Worm (Caenorhabditis elegans) whole organism, L4/young adult: ENCODE results near the gene sfxn-1.5.

Experiments
- W03F9.2 ChIP-seq: fragments of 150-350 bp; optimal IDR thresholded peaks from 2 replicates; lab custom pipeline; 2014; ENCODE audit warnings: missing biosample characterization, missing genetic modification characterization
- dao-5 ChIP-seq: sonication (generic microtip); optimal IDR thresholded peaks from 2 replicates; lab custom pipeline; 2016; ENCODE audit warnings: missing genotype, missing genetic modification characterization, moderate library complexity, missing compliant biosample characterization
- him-1 ChIP-seq: sonication (generic microtip); optimal IDR thresholded peaks from 2 replicates; lab custom pipeline; 2016; ENCODE audit warnings: missing genotype, missing genetic modification reagents, missing genetic modification characterization, missing compliant biosample characterization

Gene sfxn-1.5

ce11 chrX:11666545-11667177, 5.2 kb upstream of the sfxn-1.5 start, which contains the start of gene noca-2:
Gene noca-2, plus strand, starts transcription at chrX:11667127.
- TF ChIP-seq W03F9.2 (tag; lab: Kevin White, UChicago) (no peak), him-1 (tag; lab: Kevin White, UChicago) (no peak), dao-5 (tag; lab: Kevin White, UChicago) (no peak)

DNA sequence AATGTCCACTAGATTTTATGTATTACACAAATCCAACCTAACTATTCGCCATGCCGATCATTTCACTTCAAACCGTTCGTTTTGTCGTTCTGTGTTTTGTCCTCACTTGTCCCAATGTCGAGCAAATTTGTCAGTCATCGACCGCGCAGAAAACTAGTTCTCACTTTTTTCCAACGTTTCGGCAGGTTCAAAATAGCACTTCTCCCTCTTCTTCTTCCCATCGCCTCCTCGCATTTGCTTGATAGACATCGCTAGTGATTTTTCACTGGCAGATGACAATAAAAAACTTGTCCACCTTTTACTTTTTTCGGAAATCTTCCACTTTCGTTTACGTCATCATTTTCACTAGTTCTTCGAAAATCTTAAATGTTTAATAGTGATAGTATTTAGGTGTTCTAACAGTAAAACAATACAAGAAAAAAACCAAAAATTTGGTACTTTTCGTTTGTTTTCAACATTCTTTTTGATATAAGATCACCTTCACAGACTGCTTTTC, 4.1 kb upstream of the sfxn-1.5 start:
- TF ChIP-seq him-1 (tag; lab: Kevin White, UChicago) (no peak), W03F9.2 (tag; lab: Kevin White, UChicago) (no peak)

ce11 chrX:11664184-11664583, 2.7 kb upstream of the sfxn-1.5 start:
- TF ChIP-seq W03F9.2 (tag; lab: Kevin White, UChicago) (no peak), dao-5 (tag; lab: Kevin White, UChicago) (no peak), him-1 (tag; lab: Kevin White, UChicago) (no peak)

DNA sequence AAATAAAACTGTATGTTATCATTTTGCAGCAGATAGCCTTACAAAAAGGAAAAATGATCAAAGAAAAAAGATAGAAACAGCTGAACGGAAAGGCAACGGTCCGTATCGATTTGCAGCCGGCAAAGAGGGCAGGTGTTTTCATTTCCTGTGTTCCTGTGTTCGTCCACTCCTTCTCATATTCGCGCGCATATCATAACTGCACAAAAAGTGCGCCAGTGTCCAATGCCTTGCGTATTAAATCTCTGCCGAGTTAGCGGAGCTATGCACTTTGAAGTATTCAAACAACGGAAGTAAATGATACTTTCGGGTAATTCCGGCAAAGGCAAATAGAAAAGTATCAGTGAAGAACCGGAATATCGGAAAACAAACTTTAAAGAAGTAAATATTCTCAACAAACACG, 1.1 kb upstream of the sfxn-1.5 start:
- TF ChIP-seq dao-5 (tag; lab: Kevin White, UChicago) (no peak), W03F9.2 (tag; lab: Kevin White, UChicago) (no peak), him-1 (tag; lab: Kevin White, UChicago) (no peak)

DNA sequence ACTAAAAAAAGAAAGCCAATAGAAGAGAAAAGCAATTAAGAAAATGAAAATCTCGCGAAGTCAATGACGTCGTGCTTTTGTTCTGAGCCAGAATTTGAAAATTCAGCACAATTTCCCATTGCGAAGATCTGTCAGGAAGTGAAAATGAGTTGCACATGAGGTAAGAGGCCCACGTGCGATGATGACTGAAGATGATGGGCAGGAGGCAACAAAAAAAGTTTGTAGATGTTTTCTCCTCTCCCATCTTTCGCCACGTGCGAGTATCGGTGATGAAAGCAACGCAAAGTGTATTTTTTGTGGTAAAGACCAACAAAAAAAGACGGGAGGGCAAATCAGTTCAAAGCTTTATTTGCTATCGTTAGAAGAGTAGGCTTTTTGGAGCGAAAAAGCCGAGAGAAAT, 609 bp upstream of the sfxn-1.5 start:
- no peak for TF ChIP-seq W03F9.2 (tag; lab: Kevin White, UChicago)
- TF ChIP-seq dao-5 (tag; lab: Kevin White, UChicago), result no peak
- TF ChIP-seq him-1 (tag; lab: Kevin White, UChicago), result no peak

ce11 chrX:11658331-11658730, 3.1 kb downstream of the sfxn-1.5 start, which contains the start of gene T04F8.3:
Gene T04F8.3, plus strand, starts transcription at chrX:11658631.
- no peak for TF ChIP-seq dao-5 (tag; lab: Kevin White, UChicago)
- no peak for TF ChIP-seq him-1 (tag; lab: Kevin White, UChicago)
- no peak for TF ChIP-seq W03F9.2 (tag; lab: Kevin White, UChicago)

DNA sequence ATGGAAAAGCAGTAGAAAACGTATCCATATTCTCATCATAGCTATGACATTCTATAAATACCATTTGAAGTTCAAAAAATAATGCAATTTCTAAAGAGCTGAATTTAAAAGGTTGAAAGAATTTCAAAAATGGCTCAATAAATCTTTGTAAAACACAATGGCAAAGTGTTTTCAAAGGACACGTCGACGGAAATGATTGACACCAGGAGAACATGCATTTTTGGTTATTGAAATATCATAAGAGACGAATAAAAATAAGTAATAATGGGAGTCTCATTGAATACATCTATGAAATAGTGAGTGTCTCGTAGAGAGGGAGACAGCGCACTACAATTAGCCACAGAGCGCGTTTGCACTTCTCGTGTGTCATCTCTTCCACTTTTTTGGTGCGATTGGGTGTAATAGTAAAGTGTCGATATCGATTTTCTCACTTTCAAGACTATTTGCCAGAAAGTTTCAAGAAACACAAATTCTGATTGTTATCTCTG, 4.9 kb downstream of the sfxn-1.5 start, which contains the start of gene T04F8.2:
Gene T04F8.2, minus strand, starts transcription at position 51 of the 488 bp plus-strand sequence.
- TF ChIP-seq him-1 (tag; lab: Kevin White, UChicago), result no peak
- peak; percentile 65 for TF ChIP-seq W03F9.2 (tag; lab: Kevin White, UChicago)
- no peak for TF ChIP-seq dao-5 (tag; lab: Kevin White, UChicago)

DNA sequence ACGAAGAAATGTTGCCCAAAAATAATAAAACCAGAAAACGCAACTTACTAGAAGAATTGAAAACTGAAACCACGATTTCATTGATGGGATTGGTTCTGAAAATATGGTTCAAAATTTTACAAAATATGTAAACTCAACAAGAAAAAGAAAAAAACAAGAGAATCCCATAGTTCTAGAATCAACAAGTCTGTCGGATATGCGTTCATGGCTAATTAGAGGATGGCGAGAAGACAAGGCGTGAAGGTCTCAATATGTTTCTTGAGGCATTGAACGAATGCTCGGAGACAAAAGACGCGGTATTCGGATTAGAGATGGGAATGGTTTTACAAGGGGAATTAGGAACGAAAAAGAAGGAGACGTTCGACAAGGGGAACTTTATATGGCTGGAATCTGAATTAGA, 10.7 kb downstream of the sfxn-1.5 start, which contains the start of gene cutl-11:
Gene cutl-11, minus strand, starts transcription at position 101 of the 400 bp plus-strand sequence.
- TF ChIP-seq W03F9.2 (tag; lab: Kevin White, UChicago) (no peak), dao-5 (tag; lab: Kevin White, UChicago) (no peak), him-1 (tag; lab: Kevin White, UChicago) (no peak)

DNA sequence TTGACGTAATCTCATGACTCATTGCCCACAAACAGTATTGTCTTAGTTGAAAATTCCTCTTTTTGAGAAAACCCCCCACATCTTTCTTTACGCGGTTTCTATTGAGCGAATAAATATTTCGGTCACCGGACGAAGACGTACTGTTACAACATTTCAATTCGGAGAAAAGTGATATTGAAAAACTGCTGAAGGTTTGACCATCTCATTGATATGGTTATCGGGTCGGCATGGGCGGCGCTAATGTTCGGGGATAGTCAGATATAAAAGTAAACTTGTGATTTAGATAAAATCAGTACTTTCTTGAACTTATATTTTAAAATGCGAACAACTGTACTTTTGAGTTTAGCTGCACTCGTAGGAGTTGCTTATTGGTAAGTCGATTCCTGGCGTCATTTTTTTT, 14.3 kb downstream of the sfxn-1.5 start, which contains the start of gene T04F8.8:
Gene T04F8.8, plus strand, starts transcription at position 301 of the 400 bp plus-strand sequence.
- TF ChIP-seq him-1 (tag; lab: Kevin White, UChicago) (no peak), dao-5 (tag; lab: Kevin White, UChicago) (no peak), W03F9.2 (tag; lab: Kevin White, UChicago) (no peak)

ce11 chrX:11645517-11645916, 15.9 kb downstream of the sfxn-1.5 start:
- no peak for TF ChIP-seq dao-5 (tag; lab: Kevin White, UChicago)
- TF ChIP-seq him-1 (tag; lab: Kevin White, UChicago), result no peak
- TF ChIP-seq W03F9.2 (tag; lab: Kevin White, UChicago), result no peak

ce11 chrX:11643767-11644235, 17.7 kb downstream of the sfxn-1.5 start, which contains the start of gene sto-4:
Gene sto-4, plus strand, starts transcription at chrX:11644126.
- TF ChIP-seq him-1 (tag; lab: Kevin White, UChicago), result peak; percentile 81

DNA sequence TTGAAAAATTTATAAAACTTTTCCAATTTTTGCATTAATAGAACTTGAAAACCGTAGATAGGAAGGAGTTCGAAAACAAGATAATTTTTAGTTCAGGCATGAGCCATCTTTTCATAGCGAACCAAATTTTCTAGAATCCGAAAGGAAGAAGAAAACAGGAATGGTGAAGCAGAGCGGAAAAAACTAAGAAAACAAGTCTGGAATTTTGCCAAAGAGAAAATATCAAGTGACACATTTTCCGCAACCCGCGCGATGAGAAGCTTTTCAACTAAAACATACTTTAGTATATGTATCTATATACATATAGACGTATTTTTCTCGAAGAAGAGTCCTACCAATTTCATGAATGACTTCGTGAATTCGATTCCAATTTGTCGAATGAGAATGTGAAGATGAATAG, 19.9 kb downstream of the sfxn-1.5 start:
- TF ChIP-seq him-1 (tag; lab: Kevin White, UChicago) (no peak), dao-5 (tag; lab: Kevin White, UChicago) (no peak), W03F9.2 (tag; lab: Kevin White, UChicago) (no peak)

- TF ChIP-seq W03F9.2 (tag; lab: Kevin White, UChicago) (no peak), him-1 (tag; lab: Kevin White, UChicago) (no peak), dao-5 (tag; lab: Kevin White, UChicago) (no peak)
Measured at ce11 chrX:11640463-11640995, 20.9 kb downstream of the sfxn-1.5 start.
